Fruit fly (Drosophila melanogaster): Measurements from ENCODE around the gene RpS4.

Gene RpS4

dm6 chr3L:13017803-13018324 is 23.7 kb upstream of the RpS4 start, which contains the start of the genes mRpL20 and Icmt (continued):
- TF ChIP-seq hbn (GFP tag; IDR thresholded peaks at IDR 0.05; ENCODE audit: partially characterized antibody) (peak; percentile 58), CG11085 (GFP tag; IDR thresholded peaks at IDR 0.05) (peak; percentile 94), B-H2 (GFP tag; optimal IDR thresholded peaks at IDR 0.05) (peak; percentile 93), CG11093 (GFP tag; IDR thresholded peaks at IDR 0.05) (peak; percentile 94), jing (GFP tag; optimal IDR thresholded peaks at IDR 0.05) (peak; percentile 82), Sry-β (GFP tag; optimal IDR thresholded peaks at IDR 0.05) (no peak), CG15073 (GFP tag; optimal IDR thresholded peaks at IDR 0.05) (peak; percentile 52), HmgD (GFP tag; optimal IDR thresholded peaks at IDR 0.05) (no peak), CG4424 (GFP tag; optimal IDR thresholded peaks at IDR 0.05) (peak; percentile 82), BtbVII (GFP tag; optimal IDR thresholded peaks at IDR 0.05) (peak; percentile 72), CG15269 (tag; optimal IDR thresholded peaks at IDR 0.05) (peak; percentile 97), Six4 (GFP tag; optimal IDR thresholded peaks at IDR 0.05) (peak; percentile 85), tgo (GFP tag; IDR thresholded peaks at IDR 0.05) (peak; percentile 98), luna (GFP tag; optimal IDR thresholded peaks at IDR 0.05) (no peak), Ptx1 (GFP tag; IDR thresholded peaks at IDR 0.05) (peak; percentile 99), CG33213 (GFP tag; optimal IDR thresholded peaks at IDR 0.05) (peak; percentile 20), wek (GFP tag; optimal IDR thresholded peaks at IDR 0.05) (peak; percentile 63), zf30C (GFP tag; optimal IDR thresholded peaks at IDR 0.05) (no peak), CG3847 (GFP tag; IDR thresholded peaks at IDR 0.05) (peak; percentile 97), CG10654 (GFP tag; optimal IDR thresholded peaks at IDR 0.05) (peak; percentile 76), ab (GFP tag; optimal IDR thresholded peaks at IDR 0.05) (peak; percentile 4), CG8765 (GFP tag; IDR thresholded peaks at IDR 0.05) (peak; percentile 92), CG2202 (tag; optimal IDR thresholded peaks at IDR 0.05) (peak; percentile 76), dysf (GFP tag; IDR thresholded peaks at IDR 0.05) (peak; percentile 97), C15 (GFP tag; IDR thresholded peaks at IDR 0.05) (peak; percentile 93), pfk (GFP tag; optimal IDR thresholded peaks at IDR 0.05) (no peak), Fer3 (tag; optimal IDR thresholded peaks at IDR 0.05) (peak; percentile 91), Dip3 (GFP tag; optimal IDR thresholded peaks at IDR 0.05) (peak; percentile 35), CG14860 (GFP tag; IDR thresholded peaks at IDR 0.05; ENCODE audit: partially characterized antibody) (peak; percentile 78; the same call in 2 of the 3 replicates), Bteb2 (GFP tag; optimal IDR thresholded peaks at IDR 0.05) (peak; percentile 51), nerfin-1 (tag; optimal IDR thresholded peaks at IDR 0.05) (peak; percentile 79), CG4360 (GFP tag; IDR thresholded peaks at IDR 0.05) (peak; percentile 79), cad (GFP tag; optimal IDR thresholded peaks at IDR 0.05) (no peak), Dref (GFP tag; IDR thresholded peaks at IDR 0.05) (peak; percentile 66), dmrt11E (tag; optimal IDR thresholded peaks at IDR 0.05) (peak; percentile 84), CG12104 (GFP tag; optimal IDR thresholded peaks at IDR 0.05) (peak; percentile 72), trem (tag; optimal IDR thresholded peaks at IDR 0.05) (peak; percentile 73), Meics (GFP tag; optimal IDR thresholded peaks at IDR 0.05) (peak; percentile 85), fru (optimal IDR thresholded peaks at IDR 0.05) (no peak), pros (GFP tag; optimal IDR thresholded peaks at IDR 0.05) (no peak), CG10543 (GFP tag; optimal IDR thresholded peaks at IDR 0.05) (peak; percentile 62), schlank (tag; optimal IDR thresholded peaks at IDR 0.05) (peak; percentile 85), Asciz (GFP tag; optimal IDR thresholded peaks at IDR 0.05) (peak; percentile 79), oc (tag; optimal IDR thresholded peaks at IDR 0.05) (peak; percentile 96), CG17802 (tag; optimal IDR thresholded peaks at IDR 0.05) (peak; percentile 28), slp2 (GFP tag; optimal IDR thresholded peaks at IDR 0.05) (peak; percentile 17), tio (GFP tag; optimal IDR thresholded peaks at IDR 0.05) (peak; percentile 83), kah (GFP tag; optimal IDR thresholded peaks at IDR 0.05) (peak; percentile 58), sens (GFP tag) (peak; percentile 94), CG7556 (GFP tag; optimal IDR thresholded peaks at IDR 0.05) (peak; percentile 92), CG13775 (GFP tag; optimal IDR thresholded peaks at IDR 0.05) (peak; percentile 89)
